Worm (Caenorhabditis elegans) whole organism, mixed stage, embryonic: ENCODE measurements around the gene F18C5.5.

ENCODE experiments used
- M03D4.4 ChIP-seq: sonication (generic microtip); optimal IDR thresholded peaks from 2 replicates; lab custom pipeline; 2017; ENCODE audit warnings: mild to moderate bottlenecking, missing genetic modification characterization, missing compliant biosample characterization
- bed-3 ChIP-seq: fragments of 200-800 bp; sonication (Bioruptor generic); optimal IDR thresholded peaks from 3 replicates; lab custom pipeline; 2018; ENCODE audit warnings: mild to moderate bottlenecking, missing genetic modification characterization, moderate library complexity, missing compliant biosample characterization
- blmp-1 ChIP-seq: fragments of 150-350 bp; optimal IDR thresholded peaks from 2 replicates; lab custom pipeline; 2014; ENCODE audit warnings: missing biosample characterization, missing genetic modification characterization
- ceh-39 ChIP-seq: fragments of 150-350 bp; optimal IDR thresholded peaks from 2 replicates; lab custom pipeline; 2014; ENCODE audit warnings: missing biosample characterization, missing genetic modification characterization
- ceh-83 ChIP-seq: fragments of 200-800 bp; sonication (Bioruptor generic); optimal IDR thresholded peaks from 2 replicates; lab custom pipeline; 2018; ENCODE audit warnings: mild to moderate bottlenecking, missing genetic modification characterization, missing compliant biosample characterization
- ces-1 ChIP-seq: fragments of 150-350 bp; optimal IDR thresholded peaks from 2 replicates; lab custom pipeline; 2014; ENCODE audit warnings: missing biosample characterization, missing genetic modification reagents, missing genetic modification characterization
- cnd-1 ChIP-seq: fragments of 200-800 bp; sonication (Bioruptor generic); optimal IDR thresholded peaks from 2 replicates; lab custom pipeline; 2018; ENCODE audit warnings: mild to moderate bottlenecking, missing genetic modification characterization, missing compliant biosample characterization
- drap-1 ChIP-seq: fragments of 200-800 bp; sonication (Bioruptor generic); optimal IDR thresholded peaks from 3 replicates; lab custom pipeline; 2018; ENCODE audit warnings: mild to moderate bottlenecking, missing genetic modification characterization, missing compliant biosample characterization
- elt-1 ChIP-seq: sonication (generic microtip); optimal IDR thresholded peaks from 2 replicates; lab custom pipeline; 2017; ENCODE audit warnings: missing genetic modification characterization, mild to moderate bottlenecking, missing compliant biosample characterization, antibody characterized with exemption, moderate library complexity, borderline replicate concordance; ENCODE audit not compliant: insufficient read depth
- elt-3 ChIP-seq: fragments of 150-350 bp; optimal IDR thresholded peaks from 2 replicates; lab custom pipeline; 2014; ENCODE audit warnings: missing biosample characterization, missing genetic modification characterization
- flh-1 ChIP-seq: fragments of 200-800 bp; sonication (Bioruptor generic); optimal IDR thresholded peaks from 2 replicates; lab custom pipeline; 2018; ENCODE audit warnings: mild to moderate bottlenecking, missing genetic modification characterization, moderate library complexity, missing compliant biosample characterization
- ham-2 ChIP-seq: fragments of 200-800 bp; sonication (Bioruptor generic); optimal IDR thresholded peaks from 2 replicates; lab custom pipeline; 2018; ENCODE audit warnings: mild to moderate bottlenecking, missing genetic modification characterization, missing compliant biosample characterization
- lin-13 ChIP-seq: fragments of 150-350 bp; optimal IDR thresholded peaks from 2 replicates; lab custom pipeline; 2014; ENCODE audit warnings: missing biosample characterization, missing genetic modification characterization
- lin-32 ChIP-seq: fragments of 200-800 bp; sonication (Bioruptor generic); optimal IDR thresholded peaks from 2 replicates; lab custom pipeline; 2018; ENCODE audit warnings: mild to moderate bottlenecking, missing genetic modification characterization, missing compliant biosample characterization
- lsy-2 ChIP-seq: fragments of 150-350 bp; optimal IDR thresholded peaks from 2 replicates; lab custom pipeline; 2014; ENCODE audit warnings: missing biosample characterization, missing genetic modification characterization
- mab-5 ChIP-seq: fragments of 150-350 bp; optimal IDR thresholded peaks from 2 replicates; lab custom pipeline; 2014; ENCODE audit warnings: missing biosample characterization, missing genetic modification characterization
- mep-1 ChIP-seq: fragments of 150-350 bp; optimal IDR thresholded peaks from 2 replicates; lab custom pipeline; 2017; ENCODE audit warnings: missing biosample characterization, missing genetic modification reagents, missing genetic modification characterization, inconsistent platforms
- mls-2 ChIP-seq: sonication (generic microtip); optimal IDR thresholded peaks from 2 replicates; lab custom pipeline; 2016; ENCODE audit warnings: mild to moderate bottlenecking, missing genetic modification characterization, moderate library complexity, missing compliant biosample characterization
- nhr-12 ChIP-seq: fragments of 150-350 bp; optimal IDR thresholded peaks from 2 replicates; lab custom pipeline; 2014; ENCODE audit warnings: missing biosample characterization, missing genetic modification characterization
- nhr-2 ChIP-seq: fragments of 150-350 bp; optimal IDR thresholded peaks from 2 replicates; lab custom pipeline; 2014; ENCODE audit warnings: missing biosample characterization, missing genetic modification characterization
- nhr-237 ChIP-seq: fragments of 150-350 bp; optimal IDR thresholded peaks from 2 replicates; lab custom pipeline; 2014; ENCODE audit warnings: missing biosample characterization, missing genetic modification characterization
- nhr-28 ChIP-seq: fragments of 150-350 bp; optimal IDR thresholded peaks from 2 replicates; lab custom pipeline; 2014; ENCODE audit warnings: missing biosample characterization, missing genetic modification characterization
- nhr-76 ChIP-seq: sonication (generic microtip); optimal IDR thresholded peaks from 2 replicates; lab custom pipeline; 2017; ENCODE audit warnings: missing biosample characterization, missing genetic modification characterization
- sem-2 ChIP-seq: fragments of 200-800 bp; sonication (Bioruptor generic); optimal IDR thresholded peaks from 2 replicates; lab custom pipeline; 2018; ENCODE audit warnings: mild to moderate bottlenecking, missing genetic modification characterization, missing compliant biosample characterization
- snpc-4 ChIP-seq: fragments of 150-350 bp; optimal IDR thresholded peaks from 2 replicates; lab custom pipeline; 2014; ENCODE audit warnings: missing biosample characterization, missing genetic modification characterization
- unc-120 ChIP-seq: sonication (generic microtip); optimal IDR thresholded peaks from 2 replicates; lab custom pipeline; 2017; ENCODE audit warnings: missing genetic modification characterization, missing compliant biosample characterization; ENCODE audit not compliant: poor library complexity, severe bottlenecking
- unc-39 ChIP-seq: fragments of 150-350 bp; optimal IDR thresholded peaks from 2 replicates; lab custom pipeline; 2014; ENCODE audit warnings: missing biosample characterization, missing genetic modification characterization
- unc-62 ChIP-seq: fragments of 150-350 bp; optimal IDR thresholded peaks from 2 replicates; lab custom pipeline; 2014; ENCODE audit warnings: missing biosample characterization, missing genetic modification reagents, missing genetic modification characterization
- zip-8 ChIP-seq: fragments of 150-350 bp; optimal IDR thresholded peaks from 2 replicates; lab custom pipeline; 2014; ENCODE audit warnings: missing biosample characterization, missing genetic modification characterization
- ztf-11 ChIP-seq: fragments of 150-350 bp; optimal IDR thresholded peaks from 2 replicates; lab custom pipeline; 2014; ENCODE audit warnings: missing biosample characterization, missing genetic modification characterization

The F18C5.5 gene

DNA sequence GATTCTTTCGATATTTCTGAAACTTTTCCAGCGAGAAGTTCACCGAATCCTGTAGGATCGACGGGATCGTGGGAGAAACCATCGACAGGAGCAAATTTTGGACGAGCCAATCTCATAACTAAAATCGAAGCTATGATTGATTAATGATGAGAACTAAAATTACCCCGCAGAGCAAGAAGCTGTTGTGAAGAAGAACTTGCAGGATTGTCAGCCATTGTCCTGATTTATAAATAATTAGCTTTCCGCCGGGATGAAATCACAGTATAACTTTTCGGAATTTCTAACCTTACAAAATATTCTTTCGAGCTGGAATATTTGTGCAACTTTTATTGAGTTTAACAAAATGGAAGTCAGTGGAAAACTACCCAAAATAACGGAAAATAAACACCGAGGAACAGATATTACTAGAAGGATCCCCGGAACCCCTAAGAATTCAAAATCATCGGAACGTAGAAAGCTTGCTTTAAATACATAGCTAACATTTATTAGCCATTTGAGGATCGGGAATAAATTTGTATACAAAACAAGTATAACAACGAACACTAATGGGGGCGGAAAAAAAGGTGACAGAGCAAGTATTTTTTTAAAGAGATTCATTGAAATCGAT, 20.8 kb upstream of the F18C5.5 start, which contains the start of gene C56C10.7:
Gene C56C10.7 (minus strand): TSS at position 312 of the 607 bp plus-strand sequence.
- TF ChIP-seq ceh-83 (GFP tag; lab: Kevin White, UChicago), result no peak
- TF ChIP-seq mep-1, result no peak
- TF ChIP-seq zip-8 (tag; lab: Kevin White, UChicago), result no peak
- no peak for TF ChIP-seq elt-3 (tag; lab: Kevin White, UChicago)
- TF ChIP-seq cnd-1 (tag; lab: Kevin White, UChicago), result no peak
- no peak for TF ChIP-seq lin-32
- no peak for TF ChIP-seq flh-1
- TF ChIP-seq ces-1 (GFP tag; lab: Kevin White, UChicago), result no peak
- TF ChIP-seq ceh-39 (tag; lab: Kevin White, UChicago), result no peak
- no peak for TF ChIP-seq drap-1 (GFP tag; lab: Kevin White, UChicago)
- TF ChIP-seq nhr-28 (tag; lab: Kevin White, UChicago), result no peak
- no peak for TF ChIP-seq bed-3 (GFP tag; lab: Kevin White, UChicago)
- TF ChIP-seq M03D4.4, result no peak
- no peak for TF ChIP-seq nhr-12
- no peak for TF ChIP-seq unc-62
- no peak for TF ChIP-seq sem-2 (GFP tag; lab: Kevin White, UChicago)
- TF ChIP-seq, all 35 proteins: peak for 0

DNA sequence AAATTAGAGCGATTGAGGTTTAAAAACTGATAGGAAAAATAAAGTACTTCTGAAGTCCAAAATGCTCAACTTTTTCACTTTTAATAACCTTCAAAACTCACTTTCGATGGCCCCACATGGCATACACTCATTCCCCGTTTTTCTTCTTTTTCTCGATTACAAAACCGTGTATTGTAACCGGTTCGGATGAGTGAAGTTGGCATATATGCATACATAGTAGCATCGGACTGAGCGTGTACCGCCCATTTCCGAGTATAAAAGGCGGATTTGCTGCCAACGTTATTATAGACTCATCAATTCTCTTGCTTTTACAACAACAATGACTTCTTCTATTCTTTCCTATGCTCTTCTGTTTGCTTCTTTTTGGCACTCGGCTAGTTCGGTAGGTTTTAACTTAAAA, 16.2 kb upstream of the F18C5.5 start, which contains the start of gene C56C10.4:
Gene C56C10.4 (plus strand): TSS at position 301 of the 400 bp plus-strand sequence.
- TF ChIP-seq unc-120 (tag; lab: Kevin White, UChicago) (no peak), mab-5 (tag; lab: Kevin White, UChicago) (no peak), drap-1 (GFP tag; lab: Kevin White, UChicago) (no peak), unc-39 (tag; lab: Kevin White, UChicago) (no peak), ham-2 (GFP tag; lab: Kevin White, UChicago) (no peak), lsy-2 (tag; lab: Kevin White, UChicago) (no peak), lin-13 (tag; lab: Kevin White, UChicago) (no peak), nhr-237 (no peak), ztf-11 (tag; lab: Kevin White, UChicago) (no peak), M03D4.4 (no peak), elt-3 (tag; lab: Kevin White, UChicago) (no peak)

DNA sequence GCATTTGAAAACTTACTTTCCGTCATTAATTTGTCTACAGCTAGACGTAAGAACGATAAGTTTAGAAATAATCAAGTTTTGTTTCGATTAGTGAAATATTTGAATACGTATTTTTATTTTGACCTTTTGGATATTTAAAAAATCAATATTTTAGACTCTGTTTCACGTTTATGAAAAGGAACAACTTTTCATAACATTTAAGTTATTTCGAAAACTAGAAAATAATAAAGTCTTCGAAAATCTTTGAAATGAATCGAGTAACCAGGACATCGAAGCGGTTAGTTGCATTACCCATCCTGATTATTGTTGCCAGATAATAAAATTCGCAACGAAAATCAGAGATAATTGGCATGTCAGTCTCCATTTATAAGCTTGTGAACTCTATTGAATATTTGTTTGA, 14.7 kb upstream of the F18C5.5 start, which contains the start of gene C56C10.6:
Gene C56C10.6 (minus strand): TSS at position 101 of the 400 bp plus-strand sequence.
- TF ChIP-seq lin-32 (no peak), nhr-76 (tag; lab: Kevin White, UChicago) (no peak), nhr-12 (no peak), lin-13 (tag; lab: Kevin White, UChicago) (no peak), ham-2 (GFP tag; lab: Kevin White, UChicago) (no peak), elt-1 (no peak), nhr-28 (tag; lab: Kevin White, UChicago) (no peak), ceh-39 (tag; lab: Kevin White, UChicago) (no peak), unc-62 (no peak), M03D4.4 (no peak), lsy-2 (tag; lab: Kevin White, UChicago) (no peak), flh-1 (no peak), nhr-2 (tag; lab: Kevin White, UChicago) (no peak), ces-1 (GFP tag; lab: Kevin White, UChicago) (no peak), blmp-1 (tag; lab: Kevin White, UChicago) (no peak), ztf-11 (tag; lab: Kevin White, UChicago) (no peak), unc-120 (tag; lab: Kevin White, UChicago) (no peak), mep-1 (no peak)

DNA sequence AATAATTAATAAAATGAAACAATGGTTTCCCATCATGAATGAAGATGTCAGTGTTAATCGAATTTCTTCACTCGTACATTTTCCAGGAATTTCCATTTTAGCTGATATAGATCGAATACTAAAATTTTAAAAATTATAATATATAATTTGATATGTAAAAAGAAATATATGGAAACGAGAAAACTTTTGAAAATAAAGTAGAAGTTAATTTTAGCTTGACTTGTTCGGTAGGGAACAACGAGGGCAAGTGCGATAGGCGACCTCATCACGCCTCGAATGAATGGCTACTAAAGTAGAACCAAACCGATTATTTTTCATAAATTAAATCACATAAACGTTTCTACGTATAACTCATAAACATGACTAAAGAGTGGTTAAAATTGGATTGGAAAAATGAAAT, 11.8 kb upstream of the F18C5.5 start, which contains the start of gene sra-31:
Gene sra-31 (minus strand): TSS at position 101 of the 400 bp plus-strand sequence.
- TF ChIP-seq zip-8 (tag; lab: Kevin White, UChicago), result no peak
- TF ChIP-seq mab-5 (tag; lab: Kevin White, UChicago), result no peak
- no peak for TF ChIP-seq cnd-1 (tag; lab: Kevin White, UChicago)
- no peak for TF ChIP-seq elt-1

DNA sequence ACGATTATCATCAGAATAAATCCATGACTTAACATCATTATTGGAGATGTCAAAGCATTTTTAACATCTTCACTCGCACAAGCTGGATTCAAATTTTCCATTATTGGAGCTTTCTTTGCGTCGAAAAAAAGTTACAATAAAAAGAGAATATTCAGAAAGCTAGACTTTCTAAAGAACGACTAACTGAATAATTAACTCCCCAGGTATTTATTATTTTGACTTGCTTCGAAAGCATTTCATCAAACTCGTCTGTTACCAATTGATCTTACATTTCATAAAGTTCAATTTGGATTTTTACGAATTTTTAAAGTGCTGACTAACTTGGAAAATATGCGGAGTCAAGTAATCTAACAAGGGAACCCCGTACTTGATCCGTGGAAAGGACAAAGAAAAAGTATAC, 9.1 kb upstream of the F18C5.5 start, which contains the start of gene sra-29:
Gene sra-29 (minus strand): TSS at position 101 of the 400 bp plus-strand sequence.
- TF ChIP-seq snpc-4 (no peak), nhr-237 (no peak), ceh-39 (tag; lab: Kevin White, UChicago) (no peak), sem-2 (GFP tag; lab: Kevin White, UChicago) (no peak), unc-62 (no peak), blmp-1 (tag; lab: Kevin White, UChicago) (no peak), elt-3 (tag; lab: Kevin White, UChicago) (no peak), mab-5 (tag; lab: Kevin White, UChicago) (no peak), cnd-1 (tag; lab: Kevin White, UChicago) (no peak), lin-32 (no peak), bed-3 (GFP tag; lab: Kevin White, UChicago) (no peak), unc-39 (tag; lab: Kevin White, UChicago) (no peak), ztf-11 (tag; lab: Kevin White, UChicago) (no peak), mls-2 (tag; lab: Kevin White, UChicago) (no peak), lin-13 (tag; lab: Kevin White, UChicago) (no peak)
